Fruit fly (Drosophila melanogaster): ENCODE data around the gene mRpL47.

The mRpL47 gene

dm6 chr3R:9533181-9534124 lies 17.7 kb upstream of the mRpL47 start (continued):
- peak; percentile 95 for TF ChIP-seq cwo (GFP tag; optimal IDR thresholded peaks at IDR 0.05)
- TF ChIP-seq abd-A (tag; optimal IDR thresholded peaks at IDR 0.05) = peak; percentile 61
- TF ChIP-seq CG9817 (tag; optimal IDR thresholded peaks at IDR 0.05) = peak; percentile 91
- TF ChIP-seq CG12236 (GFP tag; optimal IDR thresholded peaks at IDR 0.05) = peak; percentile 69
- peak; percentile 96 for TF ChIP-seq lab (GFP tag; optimal IDR thresholded peaks at IDR 0.05)
- peak; percentile 97 for TF ChIP-seq CG6854 (GFP tag; optimal IDR thresholded peaks at IDR 0.05)
- TF ChIP-seq pan (optimal IDR thresholded peaks at IDR 0.05) = no peak
- peak in 1 of 2 experiments; percentile 86 for TF ChIP-seq pan (GFP tag; optimal IDR thresholded peaks at IDR 0.05 in 1 of 2, IDR thresholded peaks at IDR 0.05 in 1 of 2)
- peak; percentile 97 for TF ChIP-seq dysf (GFP tag; IDR thresholded peaks at IDR 0.05)
- TF ChIP-seq Bgb (GFP tag; IDR thresholded peaks at IDR 0.05; ENCODE audit: partially characterized antibody) = peak; percentile 23; the same call in 1 of the 2 replicates
- peak; percentile 69 for TF ChIP-seq H2.0 (GFP tag; IDR thresholded peaks at IDR 0.05)
- peak; percentile 79 for TF ChIP-seq B-H1 (GFP tag; IDR thresholded peaks at IDR 0.05)
- peak; percentile 48; the same call in 1 of the 2 replicates for TF ChIP-seq gt (GFP tag; IDR thresholded peaks at IDR 0.05)
- peak; percentile 86 for TF ChIP-seq disco-r (GFP tag; optimal IDR thresholded peaks at IDR 0.05)
- peak; percentile 87 for TF ChIP-seq NK7.1 (GFP tag; optimal IDR thresholded peaks at IDR 0.05)
- TF ChIP-seq Gug (GFP tag; IDR thresholded peaks at IDR 0.05) = peak; percentile 88
- peak; percentile 73; the same call in 1 of the 2 replicates for TF ChIP-seq CG11247 (GFP tag; IDR thresholded peaks at IDR 0.05)
- peak; percentile 86 for TF ChIP-seq Nf-YB (GFP tag; optimal IDR thresholded peaks at IDR 0.05)
- TF ChIP-seq sima (GFP tag; optimal IDR thresholded peaks at IDR 0.05) = peak; percentile 78
- TF ChIP-seq slbo (GFP tag; IDR thresholded peaks at IDR 0.05) = peak; percentile 90
- peak; percentile 85 for TF ChIP-seq dmrt11E (tag; optimal IDR thresholded peaks at IDR 0.05)
- peak; percentile 98 for TF ChIP-seq Ets65A (GFP tag)
- no peak; the same call in 2 of the 3 replicates for TF ChIP-seq CG2199 (GFP tag; IDR thresholded peaks at IDR 0.05)
- TF ChIP-seq CG5953 (GFP tag; IDR thresholded peaks at IDR 0.05) = peak; percentile 40; the same call in 1 of the 2 replicates
- 0 out of 2 replicates have a peak, but pooled peaks have one; percentile 25 for TF ChIP-seq unc-4 (GFP tag; IDR thresholded peaks at IDR 0.05; ENCODE audit: partially characterized antibody)
- peak in 1 of 2 experiments; percentile 100 for TF ChIP-seq eve (GFP tag; optimal IDR thresholded peaks at IDR 0.05)
- peak; percentile 86 for TF ChIP-seq CG15601 (tag; optimal IDR thresholded peaks at IDR 0.05)
- TF ChIP-seq Kr (GFP tag; optimal IDR thresholded peaks at IDR 0.05) = no peak
- TF ChIP-seq CG30020 (tag; optimal IDR thresholded peaks at IDR 0.05) = peak; percentile 85
- peak; percentile 81 for TF ChIP-seq Nf-YA (GFP tag; IDR thresholded peaks at IDR 0.05)
- TF ChIP-seq sna (GFP tag; IDR thresholded peaks at IDR 0.05; ENCODE audit: partially characterized antibody) = no peak
- peak; percentile 89 for TF ChIP-seq trh (GFP tag; optimal IDR thresholded peaks at IDR 0.05)
- TF ChIP-seq Dip2 (GFP tag; IDR thresholded peaks at IDR 0.05) = peak; percentile 62; the same call in 1 of the 2 replicates
- TF ChIP-seq NC2β (GFP tag; optimal IDR thresholded peaks at IDR 0.05) = peak; percentile 83
- TF ChIP-seq CG12659 (GFP tag; optimal IDR thresholded peaks at IDR 0.05) = peak; percentile 99
- peak; percentile 39; the same call in 1 of the 2 replicates for TF ChIP-seq dan (GFP tag; IDR thresholded peaks at IDR 0.05)
- peak; percentile 97 for TF ChIP-seq CG7839 (tag; optimal IDR thresholded peaks at IDR 0.05)
- peak; percentile 86 for TF ChIP-seq HmgZ (tag; optimal IDR thresholded peaks at IDR 0.05)
- TF ChIP-seq CG34376 (GFP tag; optimal IDR thresholded peaks at IDR 0.05) = peak; percentile 96
- peak; percentile 96 for TF ChIP-seq kay (GFP tag; optimal IDR thresholded peaks at IDR 0.05)
- TF ChIP-seq CG9932 (GFP tag; IDR thresholded peaks at IDR 0.05) = peak; percentile 89
- TF ChIP-seq Lpt (GFP tag; optimal IDR thresholded peaks at IDR 0.05) = no peak
- TF ChIP-seq btn (GFP tag; optimal IDR thresholded peaks at IDR 0.05) = peak; percentile 80
- peak; percentile 90 for TF ChIP-seq gsb (GFP tag; IDR thresholded peaks at IDR 0.05)
- peak; percentile 90 for TF ChIP-seq CG3847 (GFP tag; IDR thresholded peaks at IDR 0.05)
- peak; percentile 85 for TF ChIP-seq Fer2 (tag; optimal IDR thresholded peaks at IDR 0.05)
- TF ChIP-seq CG3281 (GFP tag; optimal IDR thresholded peaks at IDR 0.05) = peak; percentile 98
- peak; percentile 90 for TF ChIP-seq wor (GFP tag; IDR thresholded peaks at IDR 0.05)
